Fruit fly (Drosophila melanogaster): ENCODE results near the gene AnxB10.
"Not testable (repeated sequence)": the region's sequence is repeated elsewhere in the genome, so short reads cannot be mapped to it uniquely, and the experiment has no call there.

AnxB10 gene

dm6 chrX:20158943-20159385 is 14.3 kb downstream of the AnxB10 start:
- TF ChIP-seq psq (optimal IDR thresholded peaks at IDR 0.05) (no peak), Myc (optimal IDR thresholded peaks at IDR 0.05) (no peak), ttk (optimal IDR thresholded peaks at IDR 0.05) (no peak), Sin3A (optimal IDR thresholded peaks at IDR 0.05) (no peak), insv (optimal IDR thresholded peaks at IDR 0.05) (no peak), h (optimal IDR thresholded peaks at IDR 0.05) (no peak)

DNA sequence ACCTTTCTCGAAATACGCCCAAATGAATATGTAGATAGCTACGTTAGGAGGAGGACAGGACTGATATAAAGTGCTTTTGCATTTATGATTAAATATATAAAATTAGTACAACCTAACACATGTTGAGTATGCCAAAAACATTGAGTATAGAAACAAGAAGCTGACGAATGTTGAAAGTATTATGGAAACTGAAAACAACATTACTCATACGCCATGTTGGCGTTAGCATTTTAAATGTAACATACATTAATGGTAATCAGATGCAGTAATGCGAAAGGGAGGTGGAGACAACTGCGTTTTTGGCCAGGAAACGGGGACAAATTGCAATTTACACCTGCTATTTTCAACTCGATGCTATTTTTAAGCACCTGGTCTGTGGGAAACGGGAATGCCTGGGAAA is 14.8 kb downstream of the AnxB10 start:
- TF ChIP-seq ttk (optimal IDR thresholded peaks at IDR 0.05) (no peak), Sin3A (optimal IDR thresholded peaks at IDR 0.05) (no peak), psq (optimal IDR thresholded peaks at IDR 0.05) (no peak), h (optimal IDR thresholded peaks at IDR 0.05) (no peak), insv (optimal IDR thresholded peaks at IDR 0.05) (no peak), Myc (optimal IDR thresholded peaks at IDR 0.05) (no peak)

DNA sequence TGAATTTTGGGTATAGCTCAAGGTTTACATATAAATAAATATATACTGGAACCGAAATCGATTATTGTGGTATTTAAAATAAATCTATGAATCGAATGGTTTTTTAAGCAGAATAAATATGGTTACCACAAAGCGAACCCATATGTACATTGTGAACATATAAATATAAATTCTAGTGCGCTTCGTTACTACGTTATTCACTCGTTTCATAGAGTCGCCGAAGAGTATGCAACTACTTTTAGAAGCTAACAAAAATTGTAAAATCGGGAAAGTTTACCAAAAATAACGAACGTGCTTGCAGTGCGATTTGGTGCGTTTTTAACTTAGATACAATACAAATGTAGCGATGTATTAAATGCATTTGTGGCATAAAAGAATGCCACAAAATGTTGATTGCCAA is 17.4 kb downstream of the AnxB10 start:
- TF ChIP-seq psq (optimal IDR thresholded peaks at IDR 0.05): no peak
- TF ChIP-seq ttk (optimal IDR thresholded peaks at IDR 0.05): no peak
- TF ChIP-seq Sin3A (optimal IDR thresholded peaks at IDR 0.05): no peak
- no peak for TF ChIP-seq h (optimal IDR thresholded peaks at IDR 0.05)
- TF ChIP-seq Myc (optimal IDR thresholded peaks at IDR 0.05): no peak

- TF ChIP-seq h (optimal IDR thresholded peaks at IDR 0.05): no peak
- TF ChIP-seq Sin3A (optimal IDR thresholded peaks at IDR 0.05): no peak
- TF ChIP-seq Myc (optimal IDR thresholded peaks at IDR 0.05): no peak
- TF ChIP-seq insv (optimal IDR thresholded peaks at IDR 0.05): no peak
- TF ChIP-seq ttk (optimal IDR thresholded peaks at IDR 0.05): no peak
- TF ChIP-seq psq (optimal IDR thresholded peaks at IDR 0.05): no peak
These were observed 25.6 kb downstream of the AnxB10 start, which contains the start of gene aspr for dm6 chrX:20147693-20148174. TSS of gene aspr (plus strand) at chrX:20148124.

- not testable (repeated sequence) for TF ChIP-seq h, ttk, insv (optimal IDR thresholded peaks at IDR 0.05)
These were observed 30.2 kb downstream of the AnxB10 start, which contains the start of gene Or19a for dm6 chrX:20143088-20143487. TSS of gene Or19a (minus strand) at chrX:20143188.

dm6 chrX:20140710-20141109 is 32.6 kb downstream of the AnxB10 start, which contains the start of gene CG34332:
TSS of gene CG34332 (plus strand) at chrX:20141010.
- no peak for TF ChIP-seq Sin3A (optimal IDR thresholded peaks at IDR 0.05)
- TF ChIP-seq ttk (optimal IDR thresholded peaks at IDR 0.05): no peak

DNA sequence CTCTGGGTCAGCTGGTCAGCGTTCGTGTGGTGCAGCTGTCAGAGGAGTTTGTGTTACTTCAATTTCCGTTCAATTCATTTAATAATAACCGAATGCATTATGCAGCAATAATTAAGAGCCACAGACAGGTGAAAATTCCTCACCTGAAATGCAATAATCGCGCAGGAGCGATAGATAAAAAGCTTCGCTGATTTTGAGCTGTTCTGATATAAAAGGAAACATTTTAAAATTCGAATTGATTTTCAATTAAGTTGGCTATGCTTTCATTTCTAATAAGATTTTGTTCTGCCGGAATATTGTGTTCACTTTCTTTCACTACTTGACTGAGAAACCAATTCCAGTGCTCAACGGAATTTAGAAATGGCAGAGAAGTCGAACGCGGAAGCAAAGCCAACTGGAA is 33.8 kb downstream of the AnxB10 start, which contains the start of gene CG42583:
CG42583 (plus strand) TSS at position 301 of the 400 bp plus-strand sequence.
- no peak for TF ChIP-seq h (optimal IDR thresholded peaks at IDR 0.05)
- TF ChIP-seq psq (optimal IDR thresholded peaks at IDR 0.05): no peak

- TF ChIP-seq psq (optimal IDR thresholded peaks at IDR 0.05) (no peak), insv (optimal IDR thresholded peaks at IDR 0.05) (no peak)
These were observed 39.9 kb downstream of the AnxB10 start, which contains the start of gene CG15322 for dm6 chrX:20133432-20133831. TSS of gene CG15322 (plus strand) at chrX:20133579.

DNA sequence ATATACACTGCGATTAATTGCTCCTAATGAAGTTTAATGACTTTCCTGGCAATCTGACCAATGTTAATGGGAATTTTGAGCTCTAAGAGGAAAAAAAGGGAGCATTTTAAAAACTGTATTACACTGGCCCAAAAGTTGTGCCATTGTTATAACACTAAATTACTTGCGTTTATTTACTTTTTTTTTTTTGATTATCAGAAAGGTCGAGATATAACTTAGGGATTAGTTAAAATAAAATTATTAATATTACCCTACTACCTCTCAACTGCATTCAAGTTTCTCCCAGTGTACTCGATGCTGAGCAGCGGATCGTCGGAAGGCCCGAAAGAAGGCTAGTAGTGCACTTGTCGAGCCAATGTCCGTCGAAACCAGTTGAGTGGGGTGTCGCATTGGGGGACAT is 42.8 kb downstream of the AnxB10 start:
- TF ChIP-seq insv (optimal IDR thresholded peaks at IDR 0.05) (no peak), h (optimal IDR thresholded peaks at IDR 0.05) (no peak), psq (optimal IDR thresholded peaks at IDR 0.05) (no peak), Myc (optimal IDR thresholded peaks at IDR 0.05) (no peak), ttk (optimal IDR thresholded peaks at IDR 0.05) (no peak), Sin3A (optimal IDR thresholded peaks at IDR 0.05) (no peak)

DNA sequence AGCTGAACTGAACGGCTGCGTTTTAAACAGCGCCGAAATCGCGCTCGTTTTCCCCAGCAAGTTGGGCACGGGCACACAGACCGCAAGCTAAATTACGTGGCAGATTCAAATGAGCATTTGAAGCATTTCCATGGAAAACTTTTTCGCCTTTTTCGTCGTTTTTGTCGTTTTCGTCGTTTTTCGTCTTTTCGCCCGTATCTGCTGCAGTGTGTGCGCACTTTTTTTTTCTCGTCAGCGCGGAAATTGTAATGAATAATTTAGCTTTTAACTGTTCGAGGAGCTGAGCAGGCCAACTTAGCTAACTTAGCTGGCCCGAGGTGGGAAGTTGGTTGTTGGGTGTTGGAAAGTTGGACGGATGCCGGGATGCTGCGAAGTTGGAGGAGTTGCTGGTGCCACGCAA is 43.8 kb downstream of the AnxB10 start:
- TF ChIP-seq Myc (optimal IDR thresholded peaks at IDR 0.05): no peak

dm6 chrX:20122153-20122552 is 51.2 kb downstream of the AnxB10 start, which contains the start of gene CG34331:
TSS of gene CG34331 (plus strand) at chrX:20122453.
- TF ChIP-seq h (optimal IDR thresholded peaks at IDR 0.05) (no peak), Myc (optimal IDR thresholded peaks at IDR 0.05) (no peak), psq (optimal IDR thresholded peaks at IDR 0.05) (no peak)
